Worm (Caenorhabditis elegans): Measurements from ENCODE around the gene str-151.

DNA sequence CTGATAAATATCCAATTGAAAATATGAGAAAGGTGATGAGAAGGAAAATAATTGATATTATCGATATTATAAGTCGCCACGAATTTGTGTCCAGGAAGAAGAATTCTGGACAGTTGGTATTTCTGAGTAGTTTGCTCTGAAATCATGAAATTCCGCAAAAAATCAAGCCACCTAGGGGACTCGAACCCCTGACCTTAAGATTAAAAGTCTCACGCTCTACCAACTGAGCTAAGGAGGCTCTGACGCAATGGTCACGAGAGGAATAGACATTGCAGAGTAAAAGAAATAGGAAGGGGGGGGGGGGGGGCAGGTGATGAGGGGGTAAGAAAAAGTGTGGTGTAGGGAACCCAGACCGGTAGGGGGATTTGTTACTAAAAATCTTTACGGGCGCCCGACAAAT, 45.9 kb downstream of the str-151 start:
- peak; percentile 8 for TF ChIP-seq B0310.2 (tag; optimal IDR thresholded peaks at IDR 0.05)
- TF ChIP-seq tra-4 (tag; optimal IDR thresholded peaks at IDR 0.05): no peak

Measured in whole organism, early embryonic.